Worm (Caenorhabditis elegans) whole organism, early embryonic: ENCODE results near the gene pyp-1.

Source experiments
- B0310.2 ChIP-seq: sonication (generic microtip); optimal IDR thresholded peaks from 2 replicates; lab custom pipeline; 2016; ENCODE audit warnings: mild to moderate bottlenecking, missing genetic modification characterization, missing compliant biosample characterization
- F13C5.2 ChIP-seq: sonication (generic microtip); optimal IDR thresholded peaks from 2 replicates; lab custom pipeline; 2017; ENCODE audit warnings: mild to moderate bottlenecking, missing genetic modification characterization, inconsistent platforms, missing compliant biosample characterization
- aly-1 ChIP-seq: sonication (generic microtip); optimal IDR thresholded peaks from 2 replicates; lab custom pipeline; 2016; ENCODE audit warnings: missing genetic modification characterization, missing compliant biosample characterization
- ama-1 ChIP-seq: fragments of 150-350 bp; optimal IDR thresholded peaks from 2 replicates; lab custom pipeline; 2014
- ceh-13 ChIP-seq: fragments of 200-800 bp; sonication (Bioruptor generic); optimal IDR thresholded peaks from 2 replicates; lab custom pipeline; 2018; ENCODE audit warnings: mild to moderate bottlenecking, missing genetic modification characterization, missing compliant biosample characterization
- ceh-36 ChIP-seq: sonication (generic microtip); optimal IDR thresholded peaks from 2 replicates; lab custom pipeline; 2016; ENCODE audit warnings: missing genetic modification characterization, inconsistent platforms, missing compliant biosample characterization
- ets-7 ChIP-seq: sonication (generic microtip); optimal IDR thresholded peaks from 2 replicates; lab custom pipeline; 2016; ENCODE audit warnings: missing genotype, missing genetic modification characterization, missing compliant biosample characterization
- flt-1 ChIP-seq: fragments of 200-800 bp; sonication (Bioruptor generic); IDR thresholded peaks from 2 replicates; pipeline ENCODE4 v1.3.6; 2022; ENCODE audit warnings: missing genetic modification characterization, missing compliant biosample characterization
- hmbx-1 ChIP-seq: sonication (generic microtip); optimal IDR thresholded peaks from 2 replicates; lab custom pipeline; 2016; ENCODE audit warnings: mild to moderate bottlenecking, missing genetic modification characterization, missing compliant biosample characterization
- hmg-4 ChIP-seq: fragments of 200-800 bp; sonication (Bioruptor generic); optimal IDR thresholded peaks from 2 replicates; lab custom pipeline; 2018; ENCODE audit warnings: mild to moderate bottlenecking, missing genetic modification characterization, missing compliant biosample characterization
- hnd-1 ChIP-seq: sonication (generic microtip); optimal IDR thresholded peaks from 2 replicates; lab custom pipeline; 2016; ENCODE audit warnings: missing genetic modification characterization, missing compliant biosample characterization
- pes-1 ChIP-seq: fragments of 200-800 bp; sonication (Bioruptor generic); IDR thresholded peaks from 2 replicates; pipeline ENCODE4 v1.3.6; 2022; ENCODE audit warnings: missing genetic modification reagents, missing genetic modification characterization, missing compliant biosample characterization
- scrt-1 ChIP-seq: fragments of 200-800 bp; sonication (Bioruptor generic); IDR thresholded peaks from 2 replicates; pipeline ENCODE4 v1.3.6; 2022; ENCODE audit warnings: missing genetic modification characterization, missing compliant biosample characterization
- sea-1 ChIP-seq: fragments of 200-800 bp; sonication (Bioruptor generic); conservative IDR thresholded peaks from 2 replicates; pipeline ENCODE4 v1.3.6; 2022; ENCODE audit warnings: missing genetic modification characterization, missing compliant biosample characterization
- tbx-11 ChIP-seq: fragments of 200-800 bp; sonication (Bioruptor generic); IDR thresholded peaks from 2 replicates; pipeline ENCODE4 v1.3.6; 2022; ENCODE audit warnings: missing genetic modification characterization, missing compliant biosample characterization
- tbx-37 ChIP-seq: fragments of 200-800 bp; sonication (Bioruptor generic); conservative IDR thresholded peaks from 2 replicates; pipeline ENCODE4 v1.3.6; 2022; ENCODE audit warnings: missing genetic modification reagents, missing genetic modification characterization, missing compliant biosample characterization
- tra-4 ChIP-seq: sonication (generic microtip); optimal IDR thresholded peaks from 2 replicates; lab custom pipeline; 2017; ENCODE audit warnings: missing genetic modification characterization, missing compliant biosample characterization

Gene pyp-1

DNA sequence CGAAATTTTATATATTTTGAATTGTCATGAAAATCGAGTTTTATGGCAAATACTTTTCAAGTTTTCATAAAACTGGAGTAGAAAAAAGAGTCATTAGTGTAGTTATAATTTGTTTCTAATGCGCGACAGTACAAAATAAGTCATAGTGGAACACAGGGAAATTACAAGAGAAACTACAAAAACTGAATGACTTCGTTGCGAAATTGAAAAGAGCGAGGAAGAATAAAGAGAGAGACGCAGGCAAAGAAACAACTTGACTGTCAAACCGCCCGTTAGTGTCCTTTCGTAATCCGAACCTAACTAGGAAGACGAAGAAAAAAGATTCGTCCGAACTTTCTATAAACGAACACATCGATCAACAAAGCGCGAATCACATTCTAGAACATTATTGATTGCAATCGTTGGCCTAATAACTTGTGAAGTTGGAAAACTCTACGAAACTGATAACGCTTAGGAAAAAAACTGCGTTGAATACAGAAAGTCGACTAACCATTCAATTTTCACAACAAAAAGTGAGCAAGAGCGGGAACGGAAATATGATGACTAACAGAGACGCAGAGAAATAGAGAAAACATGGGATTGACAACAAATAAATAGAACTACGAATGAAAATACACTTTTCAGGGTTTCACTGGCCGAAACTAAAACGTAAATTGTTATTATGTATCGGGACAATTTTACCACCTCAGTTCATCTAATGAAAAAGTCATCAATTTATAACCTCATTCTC lies 5.2 kb downstream of the pyp-1 start:
- TF ChIP-seq aly-1 (tag; lab: Kevin White, UChicago), result no peak
- no peak for TF ChIP-seq B0310.2 (tag; lab: Kevin White, UChicago)
- no peak for TF ChIP-seq sea-1
- TF ChIP-seq pes-1 (GFP tag; lab: Robert Waterston, UW), result no peak
- no peak for TF ChIP-seq tbx-37 (GFP tag; lab: Robert Waterston, UW)
- TF ChIP-seq F13C5.2 (tag; lab: Kevin White, UChicago), result no peak
- no peak for TF ChIP-seq hnd-1
- TF ChIP-seq ama-1, result no peak
- no peak for TF ChIP-seq tra-4 (tag; lab: Kevin White, UChicago)
- TF ChIP-seq flt-1 (GFP tag; lab: Robert Waterston, UW), result no peak
- no peak for TF ChIP-seq ceh-13 (GFP tag; lab: Kevin White, UChicago)
- TF ChIP-seq hmbx-1 (tag; lab: Kevin White, UChicago), result no peak
- no peak for TF ChIP-seq hmg-4

ce11 chrIV:9989416-9989815 lies 9.3 kb downstream of the pyp-1 start:
- TF ChIP-seq ceh-13 (GFP tag; lab: Kevin White, UChicago), result no peak
- no peak for TF ChIP-seq scrt-1 (GFP tag; lab: Robert Waterston, UW)
- no peak for TF ChIP-seq flt-1 (GFP tag; lab: Robert Waterston, UW)
- TF ChIP-seq hmg-4, result no peak
- TF ChIP-seq pes-1 (GFP tag; lab: Robert Waterston, UW), result no peak
- no peak for TF ChIP-seq ets-7 (tag; lab: Kevin White, UChicago)
- no peak for TF ChIP-seq ama-1

DNA sequence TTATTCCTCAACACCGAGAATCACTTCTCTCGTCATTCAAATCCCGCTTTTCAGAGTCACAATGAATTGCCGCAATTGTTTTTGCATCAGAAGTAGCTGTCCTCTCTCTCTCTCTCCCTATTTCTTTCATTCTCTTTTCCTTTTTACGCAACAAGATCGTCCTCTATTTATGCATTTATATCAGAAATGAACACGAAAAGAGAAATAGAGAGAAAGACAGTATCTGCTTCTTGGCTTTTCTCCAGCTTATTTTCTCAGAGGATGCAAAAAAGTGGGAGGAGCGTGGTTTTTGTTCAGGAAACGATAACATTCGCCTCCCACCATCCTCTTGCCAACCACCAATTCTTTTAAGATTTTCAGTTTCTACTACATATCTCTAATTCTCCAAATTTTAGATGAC lies 15.8 kb downstream of the pyp-1 start, which contains the start of gene mam-2:
Gene mam-2 (plus strand): TSS at position 301 of the 400 bp plus-strand sequence.
- no peak for TF ChIP-seq aly-1 (tag; lab: Kevin White, UChicago)
- no peak for TF ChIP-seq tbx-11 (GFP tag; lab: Robert Waterston, UW)
- no peak for TF ChIP-seq scrt-1 (GFP tag; lab: Robert Waterston, UW)
- TF ChIP-seq hnd-1, result no peak
- no peak for TF ChIP-seq F13C5.2 (tag; lab: Kevin White, UChicago)
- no peak for TF ChIP-seq ceh-13 (GFP tag; lab: Kevin White, UChicago)
- no peak for TF ChIP-seq sea-1
- TF ChIP-seq ama-1, result no peak

DNA sequence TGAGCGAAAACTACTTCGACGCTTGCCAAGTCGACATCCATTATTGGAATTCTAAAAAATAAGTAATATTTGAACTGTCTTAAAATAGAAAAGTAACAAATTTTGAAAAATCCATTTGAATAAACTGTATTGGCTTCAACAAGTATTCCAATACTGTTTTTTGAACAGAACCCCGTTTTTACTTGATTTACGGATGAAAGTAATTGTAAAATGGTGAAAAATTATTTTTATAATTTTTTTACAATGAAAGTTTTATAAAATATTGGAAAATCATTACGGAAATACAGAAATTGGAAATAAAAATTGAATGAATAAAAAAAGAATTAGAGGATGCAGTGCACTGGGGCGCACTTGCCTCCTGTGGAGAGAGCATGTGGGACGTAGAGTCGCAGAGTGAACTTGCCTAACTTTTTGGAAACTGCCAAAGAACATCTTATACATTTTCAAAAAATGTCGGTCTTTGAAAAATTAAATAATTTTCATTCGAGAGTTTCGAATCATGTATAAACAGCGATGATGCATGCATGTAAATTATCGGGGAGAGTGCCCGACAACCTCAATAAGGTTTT lies 16.4 kb downstream of the pyp-1 start, which contains the start of gene rrp-1:
Gene rrp-1 (minus strand): TSS at position 51 of the 569 bp plus-strand sequence.
- no peak for TF ChIP-seq pes-1 (GFP tag; lab: Robert Waterston, UW)

- TF ChIP-seq tbx-11 (GFP tag; lab: Robert Waterston, UW) (no peak), scrt-1 (GFP tag; lab: Robert Waterston, UW) (no peak), ama-1 (no peak), hnd-1 (no peak), F13C5.2 (tag; lab: Kevin White, UChicago) (no peak), sea-1 (no peak), pes-1 (GFP tag; lab: Robert Waterston, UW) (no peak), flt-1 (GFP tag; lab: Robert Waterston, UW) (no peak), aly-1 (tag; lab: Kevin White, UChicago) (no peak), ets-7 (tag; lab: Kevin White, UChicago) (no peak), tbx-37 (GFP tag; lab: Robert Waterston, UW) (no peak), hmg-4 (no peak), ceh-36 (tag; lab: Kevin White, UChicago) (no peak), B0310.2 (tag; lab: Kevin White, UChicago) (no peak), tra-4 (tag; lab: Kevin White, UChicago) (no peak), hmbx-1 (tag; lab: Kevin White, UChicago) (no peak)
Measured at ce11 chrIV:9977602-9978172, 21.0 kb downstream of the pyp-1 start, which contains the start of gene dhp-2. TSS of gene dhp-2 (plus strand) at chrIV:9978122.

DNA sequence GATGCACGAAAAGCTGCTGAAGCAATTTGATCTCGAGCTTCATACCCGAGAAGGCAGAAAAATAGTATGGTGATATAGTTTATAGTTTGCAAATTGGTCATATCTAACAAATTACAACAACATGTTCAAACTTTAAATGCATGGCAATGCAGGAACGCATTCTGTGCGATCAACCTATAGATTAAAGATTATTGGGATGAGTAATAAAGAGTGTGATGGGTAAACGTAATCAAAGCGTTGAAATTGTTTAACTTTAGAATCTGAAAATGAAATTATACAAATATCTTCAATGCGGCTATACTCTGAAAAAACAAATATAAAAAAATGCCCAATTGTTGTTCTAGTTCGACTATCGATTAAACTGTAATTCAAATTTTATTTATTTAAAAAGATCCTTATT lies 22.4 kb downstream of the pyp-1 start, which contains the start of gene C47E12.14:
Gene C47E12.14 (minus strand): TSS at position 101 of the 400 bp plus-strand sequence.
- TF ChIP-seq hmg-4, result no peak
- TF ChIP-seq tra-4 (tag; lab: Kevin White, UChicago), result no peak
- no peak for TF ChIP-seq ceh-36 (tag; lab: Kevin White, UChicago)
- TF ChIP-seq hmbx-1 (tag; lab: Kevin White, UChicago), result no peak
- no peak for TF ChIP-seq F13C5.2 (tag; lab: Kevin White, UChicago)
- no peak for TF ChIP-seq flt-1 (GFP tag; lab: Robert Waterston, UW)
- TF ChIP-seq ceh-13 (GFP tag; lab: Kevin White, UChicago), result no peak
- no peak for TF ChIP-seq tbx-11 (GFP tag; lab: Robert Waterston, UW)
- TF ChIP-seq sea-1, result no peak
- TF ChIP-seq scrt-1 (GFP tag; lab: Robert Waterston, UW), result no peak
- TF ChIP-seq pes-1 (GFP tag; lab: Robert Waterston, UW), result no peak
- TF ChIP-seq ama-1, result no peak
- no peak for TF ChIP-seq B0310.2 (tag; lab: Kevin White, UChicago)
- TF ChIP-seq ets-7 (tag; lab: Kevin White, UChicago), result no peak
- no peak for TF ChIP-seq tbx-37 (GFP tag; lab: Robert Waterston, UW)
- TF ChIP-seq hnd-1, result no peak
- TF ChIP-seq aly-1 (tag; lab: Kevin White, UChicago), result no peak

ce11 chrIV:9974392-9974791 lies 24.3 kb downstream of the pyp-1 start, which contains the start of gene C47E12.9:
TSS of gene C47E12.9 (plus strand) at chrIV:9974692.
- TF ChIP-seq flt-1 (GFP tag; lab: Robert Waterston, UW), result no peak
- no peak for TF ChIP-seq hnd-1
- no peak for TF ChIP-seq ets-7 (tag; lab: Kevin White, UChicago)
- TF ChIP-seq tbx-11 (GFP tag; lab: Robert Waterston, UW), result no peak
- TF ChIP-seq ceh-13 (GFP tag; lab: Kevin White, UChicago), result no peak
